Fruit fly (Drosophila melanogaster) whole organism, prepupa: ENCODE data around the gene Shal.
A peak's percentile ranks its signal among the peaks of the same experiment; 100 is the strongest.

ENCODE experiments used
- Blimp-1 ChIP-seq: fragments of 200-800 bp; sonication (Bioruptor generic); optimal IDR thresholded peaks from 3 replicates; lab custom pipeline; 2017; ENCODE audit warnings: missing biosample characterization, missing genetic modification characterization, mild to moderate bottlenecking, moderate library complexity, missing genetic modification reagents
- CG11294 ChIP-seq: fragments of 200-800 bp; sonication (Bioruptor generic); IDR thresholded peaks from 2 replicates; pipeline ENCODE4 v1.3.6; 2022; ENCODE audit warnings: missing biosample characterization, missing genetic modification characterization
- CG11762 ChIP-seq: fragments of 200-800 bp; sonication (Bioruptor generic); optimal IDR thresholded peaks from 3 replicates; lab custom pipeline; 2016; ENCODE audit warnings: missing biosample characterization, missing genetic modification characterization; ENCODE audit not compliant: insufficient read depth
- CG11902 ChIP-seq: fragments of 200-800 bp; sonication (Bioruptor generic); optimal IDR thresholded peaks from 3 replicates; lab custom pipeline; 2016; ENCODE audit warnings: missing biosample characterization, missing genetic modification characterization
- CG15336 ChIP-seq: fragments of 200-800 bp; sonication (Bioruptor generic); IDR thresholded peaks from 2 replicates; pipeline ENCODE4 v1.3.6; 2022; ENCODE audit warnings: missing biosample characterization, missing genetic modification characterization
- CG16779 ChIP-seq: fragments of 200-800 bp; sonication (Bioruptor generic); optimal IDR thresholded peaks from 3 replicates; lab custom pipeline; 2017; ENCODE audit warnings: missing biosample characterization, mild to moderate bottlenecking, missing genetic modification characterization
- CG3032 ChIP-seq: fragments of 200-800 bp; optimal IDR thresholded peaks from 2 replicates; lab custom pipeline; 2019; ENCODE audit warnings: missing biosample characterization, mild to moderate bottlenecking, missing genetic modification characterization, moderate library complexity
- CG31627 ChIP-seq: fragments of 200-800 bp; sonication (Bioruptor generic); optimal IDR thresholded peaks from 3 replicates; lab custom pipeline; 2016; ENCODE audit warnings: missing biosample characterization, missing genetic modification characterization
- CG3919 ChIP-seq: fragments of 200-800 bp; sonication (Bioruptor generic); optimal IDR thresholded peaks from 3 replicates; lab custom pipeline; 2016; ENCODE audit warnings: missing biosample characterization, missing genetic modification characterization
- CG6163 ChIP-seq: fragments of 200-800 bp; sonication (Bioruptor generic); IDR thresholded peaks from 3 replicates; pipeline ENCODE4 v1.3.6; 2022; ENCODE audit warnings: missing biosample characterization, missing genetic modification characterization
- CG6792 ChIP-seq: fragments of 200-800 bp; sonication (Bioruptor generic); optimal IDR thresholded peaks from 3 replicates; lab custom pipeline; 2016; ENCODE audit warnings: missing biosample characterization, missing genetic modification characterization
- CG6808 ChIP-seq: fragments of 200-800 bp; sonication (Bioruptor generic); optimal IDR thresholded peaks from 3 replicates; lab custom pipeline; 2017; ENCODE audit warnings: missing biosample characterization, missing genetic modification characterization, mild to moderate bottlenecking, moderate library complexity, missing genetic modification reagents
- CG6854 ChIP-seq: fragments of 200-800 bp; sonication (Bioruptor generic); optimal IDR thresholded peaks from 2 replicates; lab custom pipeline; 2017; ENCODE audit warnings: missing biosample characterization, mild to moderate bottlenecking, missing genetic modification characterization
- CG7368 ChIP-seq: fragments of 200-800 bp; sonication (Bioruptor generic); optimal IDR thresholded peaks from 3 replicates; lab custom pipeline; 2016; ENCODE audit warnings: missing biosample characterization, missing genetic modification characterization
- Eip93F ChIP-seq: fragments of 200-800 bp; sonication (Bioruptor generic); optimal IDR thresholded peaks from 2 replicates; lab custom pipeline; 2016; ENCODE audit warnings: missing biosample characterization, mild to moderate bottlenecking, missing genetic modification characterization
- Hr4 ChIP-seq: fragments of 200-800 bp; sonication (Bioruptor generic); optimal IDR thresholded peaks from 3 replicates; lab custom pipeline; 2016; ENCODE audit warnings: missing biosample characterization, missing genetic modification characterization
- Lpt ChIP-seq: fragments of 200-800 bp; sonication (Bioruptor generic); optimal IDR thresholded peaks from 3 replicates; lab custom pipeline; 2016; ENCODE audit warnings: missing biosample characterization, missing genetic modification characterization
- OdsH ChIP-seq: fragments of 200-800 bp; sonication (Bioruptor generic); optimal IDR thresholded peaks from 3 replicates; lab custom pipeline; 2016; ENCODE audit warnings: missing biosample characterization, missing genetic modification characterization
- Smox ChIP-seq: fragments of 200-800 bp; sonication (Bioruptor generic); optimal IDR thresholded peaks from 3 replicates; lab custom pipeline; 2016; ENCODE audit warnings: missing biosample characterization, missing genetic modification characterization
- Sox14 ChIP-seq: fragments of 200-800 bp; sonication (Bioruptor generic); optimal IDR thresholded peaks from 3 replicates; lab custom pipeline; 2016; ENCODE audit warnings: missing biosample characterization, missing genetic modification characterization
- Sox15 ChIP-seq: fragments of 200-800 bp; sonication (Bioruptor generic); optimal IDR thresholded peaks from 3 replicates; lab custom pipeline; 2016; ENCODE audit warnings: missing biosample characterization, missing genetic modification characterization
- achi ChIP-seq: fragments of 200-800 bp; sonication (Bioruptor generic); optimal IDR thresholded peaks from 3 replicates; lab custom pipeline; 2016; ENCODE audit warnings: missing biosample characterization, missing genetic modification characterization
- cyc ChIP-seq: fragments of 200-800 bp; sonication (Bioruptor generic); optimal IDR thresholded peaks from 3 replicates; lab custom pipeline; 2016; ENCODE audit warnings: missing biosample characterization, missing genetic modification characterization
- dac ChIP-seq: fragments of 200-800 bp; sonication (Bioruptor generic); optimal IDR thresholded peaks from 2 replicates; lab custom pipeline; 2017; ENCODE audit warnings: missing biosample characterization, mild to moderate bottlenecking, missing genetic modification characterization
- dsx ChIP-seq: fragments of 200-800 bp; optimal IDR thresholded peaks from 3 replicates; lab custom pipeline; 2019; ENCODE audit warnings: missing biosample characterization, mild to moderate bottlenecking, missing genetic modification characterization, moderate library complexity; ENCODE audit not compliant: poor library complexity, severe bottlenecking
- eg ChIP-seq: fragments of 200-800 bp; sonication (Bioruptor generic); IDR thresholded peaks from 3 replicates; pipeline ENCODE4 v1.3.6; 2022; ENCODE audit warnings: missing biosample characterization, missing genetic modification characterization
- esn ChIP-seq: fragments of 200-800 bp; sonication (Bioruptor generic); optimal IDR thresholded peaks from 2 replicates; lab custom pipeline; 2016; ENCODE audit warnings: missing biosample characterization, mild to moderate bottlenecking, missing genetic modification characterization, moderate library complexity
- fd59A ChIP-seq: fragments of 200-800 bp; sonication (Bioruptor generic); optimal IDR thresholded peaks from 2 replicates; lab custom pipeline; 2017; ENCODE audit warnings: missing biosample characterization, mild to moderate bottlenecking, missing genetic modification characterization, missing genetic modification reagents
- fkh ChIP-seq: fragments of 200-800 bp; sonication (Bioruptor generic); optimal IDR thresholded peaks from 3 replicates; lab custom pipeline; 2017; ENCODE audit warnings: missing biosample characterization, mild to moderate bottlenecking, missing genetic modification characterization, moderate library complexity
- pdm3 ChIP-seq: fragments of 200-800 bp; sonication (Bioruptor generic); optimal IDR thresholded peaks from 3 replicates; lab custom pipeline; 2016; ENCODE audit warnings: missing biosample characterization, missing genetic modification characterization
- vri ChIP-seq: fragments of 200-800 bp; sonication (Bioruptor generic); optimal IDR thresholded peaks from 3 replicates; lab custom pipeline; 2016; ENCODE audit warnings: missing biosample characterization, mild to moderate bottlenecking, missing genetic modification characterization

The Shal gene

dm6 chr3L:19632766-19633632 is 48.6 kb upstream of the Shal start (continued):
- TF ChIP-seq Eip93F (GFP tag; lab: Kevin White, UChicago): peak; percentile 43
- peak; percentile 54 for TF ChIP-seq vri (GFP tag; lab: Kevin White, UChicago)
- peak; percentile 15 for TF ChIP-seq Blimp-1 (GFP tag; lab: Kevin White, UChicago)
- TF ChIP-seq pdm3 (GFP tag; lab: Kevin White, UChicago): peak; percentile 71
- TF ChIP-seq Hr4 (GFP tag; lab: Kevin White, UChicago): peak; percentile 85
- TF ChIP-seq achi (GFP tag; lab: Kevin White, UChicago): peak; percentile 59
- peak; percentile 40 for TF ChIP-seq CG7368 (GFP tag; lab: Kevin White, UChicago)
- peak; percentile 31 for TF ChIP-seq CG3032 (tag; lab: Kevin White, UChicago)
- TF ChIP-seq Sox15: peak; percentile 39
- peak; percentile 27 for TF ChIP-seq CG11902 (GFP tag; lab: Kevin White, UChicago)
- TF ChIP-seq dac (GFP tag; lab: Kevin White, UChicago): no peak
- no peak for TF ChIP-seq CG6808 (GFP tag; lab: Kevin White, UChicago)
- TF ChIP-seq CG16779: no peak
- TF ChIP-seq CG3919 (GFP tag; lab: Kevin White, UChicago): peak; percentile 57

dm6 chr3L:19631867-19632266 is 47.5 kb upstream of the Shal start:
- no peak for TF ChIP-seq OdsH (GFP tag; lab: Kevin White, UChicago)
- no peak for TF ChIP-seq CG15336
- TF ChIP-seq eg (GFP tag; lab: Robert Waterston, UW): no peak

- TF ChIP-seq CG11762 (GFP tag; lab: Kevin White, UChicago): no peak
- peak; percentile 17 for TF ChIP-seq esn (GFP tag; lab: Kevin White, UChicago)
- no peak for TF ChIP-seq CG6792 (GFP tag; lab: Kevin White, UChicago)
- TF ChIP-seq Blimp-1 (GFP tag; lab: Kevin White, UChicago): no peak
- TF ChIP-seq dsx (GFP tag; lab: Kevin White, UChicago): no peak
- no peak for TF ChIP-seq cyc (GFP tag; lab: Kevin White, UChicago)
- no peak for TF ChIP-seq Smox (GFP tag; lab: Kevin White, UChicago)
- TF ChIP-seq vri (GFP tag; lab: Kevin White, UChicago): peak; percentile 81
- TF ChIP-seq CG6854 (GFP tag; lab: Kevin White, UChicago): peak; percentile 12
- TF ChIP-seq OdsH (GFP tag; lab: Kevin White, UChicago): no peak
- TF ChIP-seq fd59A (GFP tag; lab: Kevin White, UChicago): no peak
- peak; percentile 94 for TF ChIP-seq fkh (GFP tag; lab: Kevin White, UChicago)
- TF ChIP-seq CG11294 (GFP tag; lab: Robert Waterston, UW): no peak
- TF ChIP-seq CG16779: no peak
- TF ChIP-seq dac (GFP tag; lab: Kevin White, UChicago): no peak
- no peak for TF ChIP-seq CG6163
- TF ChIP-seq Eip93F (GFP tag; lab: Kevin White, UChicago): peak; percentile 8
- peak; percentile 13 for TF ChIP-seq CG31627 (GFP tag; lab: Kevin White, UChicago)
- TF ChIP-seq Lpt (GFP tag; lab: Kevin White, UChicago): no peak
- no peak for TF ChIP-seq Sox14 (GFP tag; lab: Kevin White, UChicago)
Observed at dm6 chr3L:19630701-19631100, 46.3 kb upstream of the Shal start.
